Fruit fly (Drosophila melanogaster): Measurements from ENCODE around the gene Obp8a.

Obp8a gene

dm6 chrX:9232199-9232598 lies 17.5 kb downstream of the Obp8a start, which contains the start of gene CG12121 (continued):
- TF ChIP-seq Fer2 (tag; optimal IDR thresholded peaks at IDR 0.05), result no peak
- TF ChIP-seq slbo (GFP tag; IDR thresholded peaks at IDR 0.05), result no peak
- TF ChIP-seq CG31365 (tag; optimal IDR thresholded peaks at IDR 0.05), result no peak
- no peak for TF ChIP-seq D19B (GFP tag; optimal IDR thresholded peaks at IDR 0.05)
- no peak for TF ChIP-seq kay (GFP tag; optimal IDR thresholded peaks at IDR 0.05)
- no peak for TF ChIP-seq CHES-1-like (GFP tag; optimal IDR thresholded peaks at IDR 0.05)
- TF ChIP-seq CG9437 (GFP tag; optimal IDR thresholded peaks at IDR 0.05), result no peak
- TF ChIP-seq da (GFP tag; optimal IDR thresholded peaks at IDR 0.05), result no peak
- TF ChIP-seq NFAT (GFP tag; IDR thresholded peaks at IDR 0.05), result no peak
- TF ChIP-seq Ravus (GFP tag; IDR thresholded peaks at IDR 0.05), result no peak
- TF ChIP-seq Bgb (GFP tag; IDR thresholded peaks at IDR 0.05; ENCODE audit: partially characterized antibody), result peak; percentile 80
- TF ChIP-seq CG17186 (GFP tag; optimal IDR thresholded peaks at IDR 0.05), result no peak
- no peak for TF ChIP-seq ro (GFP tag; IDR thresholded peaks at IDR 0.05)
- no peak for TF ChIP-seq shn (GFP tag; optimal IDR thresholded peaks at IDR 0.05)
- no peak for TF ChIP-seq CG43689 (GFP tag; IDR thresholded peaks at IDR 0.05)
- TF ChIP-seq gfzf (GFP tag; optimal IDR thresholded peaks at IDR 0.05), result peak; percentile 57
- no peak for TF ChIP-seq CG33213 (GFP tag; optimal IDR thresholded peaks at IDR 0.05)
- no peak for TF ChIP-seq Antp (GFP tag; optimal IDR thresholded peaks at IDR 0.05)
- TF ChIP-seq CG1233 (GFP tag; optimal IDR thresholded peaks at IDR 0.05), result no peak
- no peak for TF ChIP-seq GATAe (GFP tag; conservative IDR thresholded peaks at IDR 0.05)
- no peak for TF ChIP-seq CG13424 (tag; optimal IDR thresholded peaks at IDR 0.05)
- TF ChIP-seq schlank (tag; optimal IDR thresholded peaks at IDR 0.05), result no peak
- TF ChIP-seq CG13624 (GFP tag; optimal IDR thresholded peaks at IDR 0.05), result no peak
- TF ChIP-seq CG6254 (GFP tag; optimal IDR thresholded peaks at IDR 0.05), result no peak
- TF ChIP-seq CG1529 (GFP tag; optimal IDR thresholded peaks at IDR 0.05), result no peak
- TF ChIP-seq Taf1 (GFP tag; IDR thresholded peaks at IDR 0.05), result no peak
- TF ChIP-seq Atf6 (GFP tag; IDR thresholded peaks at IDR 0.05), result no peak
- no peak for TF ChIP-seq Awh (GFP tag; IDR thresholded peaks at IDR 0.05)
- no peak for TF ChIP-seq pan (optimal IDR thresholded peaks at IDR 0.05)
- no peak for TF ChIP-seq pan (GFP tag; optimal IDR thresholded peaks at IDR 0.05 in 1 of 2, IDR thresholded peaks at IDR 0.05 in 1 of 2)
- TF ChIP-seq CG30020 (tag; optimal IDR thresholded peaks at IDR 0.05), result no peak
- no peak for TF ChIP-seq unpg (GFP tag; optimal IDR thresholded peaks at IDR 0.05)
- no peak for TF ChIP-seq jing (GFP tag; optimal IDR thresholded peaks at IDR 0.05)
- no peak for TF ChIP-seq gem (tag; optimal IDR thresholded peaks at IDR 0.05)
- TF ChIP-seq Dip2 (GFP tag; IDR thresholded peaks at IDR 0.05), result no peak
- TF ChIP-seq croc (GFP tag; conservative IDR thresholded peaks at IDR 0.05), result no peak
- no peak for TF ChIP-seq CG2678 (tag; optimal IDR thresholded peaks at IDR 0.05)
- no peak for TF ChIP-seq esg (GFP tag; conservative IDR thresholded peaks at IDR 0.05)
- TF ChIP-seq CG18011 (GFP tag; optimal IDR thresholded peaks at IDR 0.05), result no peak
- no peak for TF ChIP-seq fd96Cb (tag; optimal IDR thresholded peaks at IDR 0.05)
- TF ChIP-seq hth (optimal IDR thresholded peaks at IDR 0.05), result no peak
- TF ChIP-seq CG8944 (GFP tag; optimal IDR thresholded peaks at IDR 0.05), result no peak
- no peak for TF ChIP-seq CG9727 (GFP tag; optimal IDR thresholded peaks at IDR 0.05)
- TF ChIP-seq CG10147 (GFP tag; optimal IDR thresholded peaks at IDR 0.05), result no peak
- no peak for TF ChIP-seq Eip74EF (GFP tag; optimal IDR thresholded peaks at IDR 0.05)
- TF ChIP-seq crol (GFP tag; IDR thresholded peaks at IDR 0.05), result no peak
- TF ChIP-seq seq (GFP tag; IDR thresholded peaks at IDR 0.05), result no peak
- peak; percentile 63; the same call in 2 of the 3 replicates for TF ChIP-seq Opbp (GFP tag; IDR thresholded peaks at IDR 0.05; ENCODE audit: partially characterized antibody)
- no peak for TF ChIP-seq Meics (GFP tag; optimal IDR thresholded peaks at IDR 0.05)
- no peak for TF ChIP-seq CG14965 (GFP tag; optimal IDR thresholded peaks at IDR 0.05; ENCODE audit: borderline replicate concordance)
- no peak for TF ChIP-seq NC2β (GFP tag; optimal IDR thresholded peaks at IDR 0.05)
- TF ChIP-seq CG4854 (GFP tag; optimal IDR thresholded peaks at IDR 0.05), result no peak

Measured in whole organism, embryonic.